Fruit fly (Drosophila melanogaster): ENCODE results near the gene CG32263.

Gene CG32263

DNA sequence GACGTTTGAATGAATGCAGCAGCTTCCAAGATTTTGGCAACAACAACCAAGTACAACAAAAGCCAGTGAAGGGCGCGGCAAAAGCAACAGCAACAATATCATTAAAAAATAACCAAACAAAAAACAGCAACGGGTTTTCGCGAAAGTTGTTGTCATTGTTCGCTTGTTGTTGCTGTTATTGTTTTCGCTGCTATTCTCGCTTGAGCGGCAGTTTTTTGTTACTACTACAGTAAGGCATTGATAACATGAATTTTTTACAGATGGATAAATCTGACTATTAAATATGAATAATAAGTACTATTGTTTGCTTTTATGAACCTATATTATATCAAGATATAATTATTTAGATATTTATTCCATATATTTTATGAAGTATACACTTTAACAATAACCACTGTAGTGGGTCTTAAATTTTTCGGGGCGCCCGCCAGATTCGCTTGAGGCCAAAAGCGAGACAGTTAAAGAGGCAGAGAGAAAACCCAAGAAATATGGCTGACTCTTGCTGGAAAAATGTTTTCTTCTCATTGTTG, 39.4 kb downstream of the CG32263 start (continued):
- TF ChIP-seq Ssrp (tag; optimal IDR thresholded peaks at IDR 0.05) (peak; percentile 53), CTCF (GFP tag; optimal IDR thresholded peaks at IDR 0.05) (no peak), klu (GFP tag; IDR thresholded peaks at IDR 0.05) (peak; percentile 61; the same call in 1 of the 2 replicates), cad (GFP tag; optimal IDR thresholded peaks at IDR 0.05) (no peak), CG10147 (GFP tag; optimal IDR thresholded peaks at IDR 0.05) (peak; percentile 64), Rfx (GFP tag; IDR thresholded peaks at IDR 0.05) (peak; percentile 94), Sry-β (GFP tag; optimal IDR thresholded peaks at IDR 0.05) (no peak), nerfin-2 (GFP tag; IDR thresholded peaks at IDR 0.05; ENCODE audit: partially characterized antibody) (no peak), CG34422 (GFP tag; IDR thresholded peaks at IDR 0.05) (peak; percentile 81; the same call in 2 of the 3 replicates), CG12104 (GFP tag; optimal IDR thresholded peaks at IDR 0.05) (peak; percentile 27), CG34376 (GFP tag; optimal IDR thresholded peaks at IDR 0.05) (peak; percentile 1), zen (tag; optimal IDR thresholded peaks at IDR 0.05) (no peak), pros (GFP tag; optimal IDR thresholded peaks at IDR 0.05) (no peak), slbo (GFP tag; IDR thresholded peaks at IDR 0.05) (peak; percentile 94), jigr1 (GFP tag; IDR thresholded peaks at IDR 0.05) (0 out of 3 replicates have a peak, but pooled peaks have one; percentile 17), CG2120 (GFP tag; optimal IDR thresholded peaks at IDR 0.05) (peak; percentile 67), CG32772 (GFP tag; IDR thresholded peaks at IDR 0.05) (peak; percentile 71), Ada2b (GFP tag; IDR thresholded peaks at IDR 0.05) (peak; percentile 92), zen2 (GFP tag; IDR thresholded peaks at IDR 0.05; ENCODE audit: partially characterized antibody) (no peak), CG5245 (GFP tag; optimal IDR thresholded peaks at IDR 0.05) (peak; percentile 19), Dad (GFP tag; optimal IDR thresholded peaks at IDR 0.05) (no peak), Rx (GFP tag; IDR thresholded peaks at IDR 0.05) (0 out of 2 replicates have a peak, but pooled peaks have one; percentile 25), dysf (GFP tag; IDR thresholded peaks at IDR 0.05) (peak; percentile 93), stc (GFP tag; IDR thresholded peaks at IDR 0.05) (peak; percentile 84), dm (GFP tag; optimal IDR thresholded peaks at IDR 0.05) (no peak), CG13123 (GFP tag; optimal IDR thresholded peaks at IDR 0.05) (peak; percentile 45), CG11504 (tag; optimal IDR thresholded peaks at IDR 0.05) (peak; percentile 82), CG6813 (GFP tag; optimal IDR thresholded peaks at IDR 0.05) (peak; percentile 68), p53 (GFP tag; optimal IDR thresholded peaks at IDR 0.05) (no peak), CG17568 (GFP tag; optimal IDR thresholded peaks at IDR 0.05) (peak; percentile 44), CG18262 (tag; optimal IDR thresholded peaks at IDR 0.05) (peak; percentile 52), C15 (GFP tag; IDR thresholded peaks at IDR 0.05) (peak; percentile 75; the same call in 2 of the 3 replicates), Dref (GFP tag; IDR thresholded peaks at IDR 0.05) (no peak), her (GFP tag; optimal IDR thresholded peaks at IDR 0.05) (no peak), twi (tag; optimal IDR thresholded peaks at IDR 0.05) (peak; percentile 45), lab (GFP tag; optimal IDR thresholded peaks at IDR 0.05) (peak; percentile 85), CG15269 (tag; optimal IDR thresholded peaks at IDR 0.05) (peak; percentile 93), CG13296 (GFP tag; optimal IDR thresholded peaks at IDR 0.05) (peak; percentile 80), CG7839 (tag; optimal IDR thresholded peaks at IDR 0.05) (peak; percentile 83), wek (GFP tag; optimal IDR thresholded peaks at IDR 0.05) (no peak), CG12744 (GFP tag; optimal IDR thresholded peaks at IDR 0.05) (no peak), schlank (tag; optimal IDR thresholded peaks at IDR 0.05) (no peak), Fer2 (tag; optimal IDR thresholded peaks at IDR 0.05) (peak; percentile 58), CG30403 (GFP tag; optimal IDR thresholded peaks at IDR 0.05) (peak; percentile 79), Nf-YA (GFP tag; IDR thresholded peaks at IDR 0.05) (peak; percentile 84), Neu2 (GFP tag; optimal IDR thresholded peaks at IDR 0.05; ENCODE audit: borderline replicate concordance) (no peak), CG7987 (GFP tag; optimal IDR thresholded peaks at IDR 0.05) (peak; percentile 18), CG3995 (GFP tag; optimal IDR thresholded peaks at IDR 0.05) (peak; percentile 16), HmgZ (tag; optimal IDR thresholded peaks at IDR 0.05) (peak; percentile 66), CG10274 (GFP tag; optimal IDR thresholded peaks at IDR 0.05) (no peak), CG11560 (tag; IDR thresholded peaks at IDR 0.05) (peak; percentile 55; the same call in 2 of the 3 replicates)

All from whole organism, embryonic.